Fruit fly (Drosophila melanogaster) S2 (cell line): ENCODE results near the gene CG12009.

Experiments
- CG8478 ChIP-seq: fragments of >200 bp; optimal IDR thresholded peaks from 2 replicates; lab custom pipeline; 2018
- CTCF ChIP-seq, 2 experiments: fragments of >200 bp; optimal IDR thresholded peaks; 2 replicates each; lab custom pipeline; 2018

DNA sequence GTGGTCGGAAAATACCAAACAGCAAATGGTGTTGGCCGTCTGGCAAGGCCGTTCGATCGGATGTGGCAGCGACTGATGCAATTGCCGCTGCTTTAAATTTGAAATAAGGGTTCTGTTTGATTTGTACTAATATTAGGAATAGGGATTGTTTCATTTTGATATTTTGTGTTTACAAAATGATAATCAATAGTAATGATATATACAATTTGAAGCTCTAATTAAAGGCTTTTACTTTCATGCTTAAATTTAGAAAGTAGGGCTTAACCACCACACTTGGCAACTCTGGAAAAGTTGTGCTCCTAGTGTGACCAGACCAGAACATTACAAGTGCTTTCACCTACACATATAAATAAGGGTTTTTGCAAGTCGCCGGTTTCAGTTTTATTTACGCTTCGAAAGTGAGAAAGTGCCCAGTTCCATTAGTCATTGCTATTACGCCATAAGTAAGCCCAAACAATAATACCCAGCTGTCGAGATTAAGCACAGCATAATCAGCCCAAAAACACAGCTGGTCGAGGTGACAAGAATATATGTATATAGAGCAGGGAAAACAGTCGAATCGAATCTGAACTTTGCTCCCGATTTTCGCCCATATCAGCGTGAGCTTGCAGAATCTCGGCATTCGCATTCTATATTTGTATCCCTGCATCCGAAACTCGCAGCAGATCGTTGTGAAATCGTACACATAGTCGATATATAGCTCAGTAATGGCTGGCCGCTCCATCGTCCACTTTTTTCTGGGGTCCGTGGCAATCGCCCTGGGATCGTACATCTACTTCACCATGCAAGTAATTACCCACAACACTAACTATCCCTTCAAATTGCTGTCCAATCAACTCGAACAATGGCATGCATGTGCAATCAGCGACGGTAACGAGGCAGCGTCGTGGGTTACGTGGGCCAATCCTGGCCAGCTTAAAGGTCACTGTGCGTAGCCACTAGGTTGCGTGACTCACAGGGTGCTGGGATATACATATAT lies 35.0 kb downstream of the CG12009 start, which contains the start of gene Gtpx:
- TF ChIP-seq CTCF (optimal IDR thresholded peaks at IDR 0.05; lab: Kevin White, UChicago) (no peak), CG8478 (lab: Kevin White, UChicago) (no peak)
